Worm (Caenorhabditis elegans) whole organism, dauer: Measurements from ENCODE around the gene Y39A1A.20.
"Not testable (repeated sequence)": the region's sequence is repeated elsewhere in the genome, so short reads cannot be mapped to it uniquely, and the experiment has no call there.

Source experiments
- unc-62 ChIP-seq: sonication (generic microtip); optimal IDR thresholded peaks from 2 replicates; lab custom pipeline; 2017; ENCODE audit warnings: missing biosample characterization, missing genetic modification reagents, missing genetic modification characterization

Gene Y39A1A.20

DNA sequence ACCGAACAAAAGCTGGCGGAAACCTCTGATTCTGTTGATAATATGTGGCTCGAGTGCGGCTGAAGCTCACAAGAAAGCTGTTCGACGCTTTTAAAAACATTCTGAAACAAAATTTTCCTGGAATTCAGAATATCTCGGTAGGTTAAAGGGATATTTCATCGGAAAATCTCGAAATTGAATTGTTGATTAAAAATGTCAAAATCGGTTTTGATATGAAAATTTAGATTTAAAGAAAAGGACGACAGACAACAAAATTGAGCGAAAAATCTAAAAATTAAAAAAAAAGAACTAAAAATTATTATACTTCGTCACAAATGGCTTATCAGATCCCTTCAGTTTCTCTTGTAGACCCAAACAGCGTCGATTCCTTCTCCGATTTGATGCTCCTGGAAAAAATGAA is at the start of gene Y39A1A.20:
Gene Y39A1A.20 (minus strand): TSS at position 101 of the 400 bp plus-strand sequence.
- no peak for TF ChIP-seq unc-62

DNA sequence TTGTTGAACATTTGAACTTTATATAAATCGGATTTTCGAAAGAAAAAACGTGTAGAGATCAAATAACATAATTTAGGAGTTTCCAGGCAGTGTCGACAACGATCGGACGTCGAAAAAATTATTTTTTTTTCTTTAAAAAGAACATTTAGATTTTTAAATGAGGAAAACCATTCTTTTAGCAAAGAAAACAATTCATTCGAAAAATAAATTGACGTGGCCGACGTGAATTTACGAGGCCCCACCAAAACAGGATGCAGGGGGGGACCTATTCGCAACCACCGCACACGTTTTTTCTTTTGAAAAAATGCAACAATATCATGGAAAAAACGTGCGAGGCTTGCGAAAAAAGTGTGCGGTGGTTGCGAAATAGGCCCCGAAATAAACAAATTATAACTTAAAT is 49.7 kb upstream of the Y39A1A.20 start, which contains the start of gene enu-3.6:
Gene enu-3.6 (plus strand): TSS at position 392 of the 400 bp plus-strand sequence.
- not testable (repeated sequence) for TF ChIP-seq unc-62

DNA sequence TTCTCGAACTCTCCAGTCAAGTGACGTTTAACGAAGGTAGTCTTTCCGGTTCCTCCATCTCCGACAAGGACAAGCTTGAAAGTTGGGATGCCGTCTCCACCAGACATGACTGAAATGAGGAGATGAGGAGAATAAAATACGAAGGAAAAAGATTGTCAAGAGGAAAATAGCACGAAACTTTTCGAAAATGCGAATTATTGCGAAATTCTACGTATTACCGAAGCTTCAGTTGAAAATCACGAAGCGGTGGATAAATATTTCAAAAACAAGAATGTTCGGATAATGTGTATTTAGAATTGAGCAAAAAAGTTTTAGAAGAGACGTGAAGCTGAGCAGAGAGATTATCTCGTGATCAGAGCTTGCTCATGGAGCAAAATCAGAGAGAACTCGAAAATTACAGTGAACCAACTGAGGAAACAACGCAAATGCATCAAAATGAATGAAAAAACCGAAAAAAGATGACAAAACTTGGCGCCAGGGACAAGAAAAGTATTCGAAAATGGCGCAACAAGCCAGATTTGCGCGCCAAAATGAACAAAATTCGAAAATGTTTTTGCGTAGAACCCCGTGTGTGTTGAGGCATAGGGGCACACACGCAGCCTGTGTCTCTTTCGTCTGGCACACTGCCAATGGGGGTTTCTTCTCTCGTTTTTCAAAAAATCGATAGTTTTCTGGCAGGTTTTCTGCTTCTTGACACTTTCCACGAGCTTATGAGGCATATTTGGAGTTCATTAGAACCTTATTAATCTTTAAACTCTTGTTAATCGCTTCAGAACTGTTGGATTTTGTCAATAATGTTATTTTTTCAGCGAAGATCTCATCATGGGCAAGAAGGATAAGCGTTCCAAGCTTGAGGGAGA is 47.5 kb upstream of the Y39A1A.20 start, which contains the start of the genes ran-1 and dkc-1:
Gene ran-1 (minus strand): TSS at position 109 of the 860 bp plus-strand sequence.
Gene dkc-1 (plus strand): TSS at position 810 of the 860 bp plus-strand sequence.
- TF ChIP-seq unc-62 = no peak

DNA sequence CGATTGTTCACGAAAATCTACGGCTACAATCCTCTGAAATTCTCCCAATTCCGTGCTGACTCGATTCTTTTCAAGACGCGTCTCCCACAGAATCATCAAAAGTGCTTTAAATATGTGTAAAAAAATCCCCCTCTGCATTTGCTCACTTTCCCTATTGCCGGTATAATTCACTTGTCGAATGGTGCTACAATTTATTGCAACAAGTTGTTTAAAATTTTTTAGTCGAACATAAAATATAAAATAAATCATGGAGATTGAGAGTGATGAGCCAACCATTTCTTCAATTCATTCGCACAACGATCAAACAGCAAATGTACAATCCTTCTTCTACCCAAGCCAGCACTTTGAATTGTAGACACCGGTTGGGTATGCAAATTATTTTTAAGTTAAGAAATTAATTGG is 46.0 kb upstream of the Y39A1A.20 start:
- no peak for TF ChIP-seq unc-62

DNA sequence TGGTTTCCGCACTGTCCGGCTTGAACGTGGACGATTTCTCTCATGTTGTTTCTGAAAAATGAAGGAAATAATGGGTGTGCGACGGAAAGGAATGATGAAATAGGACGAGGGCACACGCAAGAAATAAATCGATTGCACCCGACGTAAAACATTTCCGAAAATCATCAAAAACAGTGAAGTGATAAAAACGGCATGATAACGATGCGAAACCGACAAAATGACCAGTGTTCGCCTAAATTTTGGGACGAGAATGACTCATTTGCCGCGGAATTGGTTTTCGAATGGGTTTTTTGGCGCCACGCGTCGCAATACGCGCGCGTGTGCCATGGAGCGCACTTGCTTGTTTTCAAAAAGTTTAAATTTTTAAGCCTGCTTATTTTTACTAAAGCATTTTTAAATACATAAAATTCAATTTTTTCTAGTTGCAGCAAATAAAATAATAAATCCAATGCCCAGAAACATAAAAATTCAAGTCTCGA is 42.1 kb upstream of the Y39A1A.20 start, which contains the start of the genes tbb-1 and rib-2:
Gene tbb-1 (minus strand): TSS at position 51 of the 479 bp plus-strand sequence.
Gene rib-2 (plus strand): TSS at position 429 of the 479 bp plus-strand sequence.
- TF ChIP-seq unc-62 = no peak

DNA sequence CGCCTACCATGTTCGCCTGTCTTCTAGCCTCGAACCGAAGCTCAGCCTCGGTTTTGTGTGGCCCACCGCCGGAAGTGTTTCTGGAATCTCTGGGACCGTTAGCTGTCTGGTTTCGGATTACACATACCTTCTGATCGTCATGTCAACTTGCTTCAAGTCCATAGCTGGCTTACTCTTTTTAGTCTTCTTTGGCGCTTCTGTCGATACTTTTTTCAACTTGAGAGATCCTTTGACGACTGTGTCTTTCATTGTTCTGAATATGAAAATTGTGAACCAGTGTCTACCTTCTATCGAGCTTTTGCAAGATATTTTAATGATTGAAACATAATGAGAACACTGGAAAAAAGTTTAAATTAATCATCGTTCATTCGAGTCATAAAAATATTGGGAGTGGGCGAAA is 40.2 kb upstream of the Y39A1A.20 start, which contains the start of gene K01G5.8:
Gene K01G5.8 (minus strand): TSS at position 255 of the 400 bp plus-strand sequence.
- TF ChIP-seq unc-62 = no peak

DNA sequence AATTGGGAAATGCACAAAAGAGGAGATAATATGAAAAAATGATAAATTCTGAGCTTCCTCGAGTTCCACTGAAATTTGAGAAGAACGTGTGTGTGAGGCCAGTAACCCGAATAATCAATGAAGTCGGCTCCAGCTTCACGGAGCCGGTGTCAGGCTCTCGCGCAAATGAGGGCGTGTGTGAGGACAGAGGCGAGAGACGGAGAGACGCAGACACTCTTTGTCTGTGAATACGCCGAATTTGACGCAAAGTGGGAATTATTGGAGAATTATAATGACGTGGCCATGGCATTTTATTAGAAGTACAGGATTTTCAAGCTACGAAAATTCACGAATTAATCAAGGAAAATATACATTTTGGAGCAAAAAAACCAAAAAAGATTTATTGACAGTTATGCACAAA is 39.5 kb upstream of the Y39A1A.20 start:
- no peak for TF ChIP-seq unc-62

DNA sequence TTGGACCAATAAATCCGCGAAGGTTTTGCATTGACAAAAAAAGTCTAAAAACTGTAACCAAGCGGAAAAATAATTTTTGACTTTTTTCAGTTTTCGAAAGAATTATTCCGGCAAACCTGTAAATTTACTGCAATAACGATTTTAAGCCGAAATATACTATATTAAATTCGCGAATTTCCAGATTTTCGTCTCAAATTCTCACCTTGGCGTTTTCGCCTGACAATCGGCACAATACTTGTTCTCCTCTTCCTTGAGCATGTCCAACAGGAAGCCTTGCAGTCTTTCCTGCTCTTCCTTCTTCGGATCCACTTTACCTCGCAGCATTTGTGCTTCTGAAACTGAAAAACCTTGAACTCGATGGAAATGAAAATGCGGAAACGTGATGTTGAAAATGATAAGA is 39.1 kb upstream of the Y39A1A.20 start, which contains the start of gene smap-1:
Gene smap-1 (minus strand): TSS at position 338 of the 400 bp plus-strand sequence.
- TF ChIP-seq unc-62 = no peak

DNA sequence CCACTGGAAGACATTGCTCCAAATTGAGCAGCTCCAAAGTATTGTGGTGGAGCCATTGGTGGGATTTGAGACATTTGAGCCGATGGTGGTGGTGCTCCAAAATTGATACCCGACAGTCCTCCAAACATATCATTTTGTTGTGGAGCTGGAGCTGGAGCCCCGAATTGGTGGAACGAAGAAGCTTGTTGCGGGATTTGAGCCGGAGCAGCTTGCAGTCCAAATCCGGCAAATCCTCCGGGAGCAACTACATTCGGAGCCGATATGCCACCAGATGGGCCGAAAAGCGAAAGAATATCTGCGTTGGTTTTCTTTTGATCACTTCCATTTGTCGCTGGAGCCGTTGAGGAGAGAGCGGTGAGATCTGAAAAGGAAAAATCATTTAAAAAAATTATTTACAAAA is 37.7 kb upstream of the Y39A1A.20 start:
- no peak for TF ChIP-seq unc-62

DNA sequence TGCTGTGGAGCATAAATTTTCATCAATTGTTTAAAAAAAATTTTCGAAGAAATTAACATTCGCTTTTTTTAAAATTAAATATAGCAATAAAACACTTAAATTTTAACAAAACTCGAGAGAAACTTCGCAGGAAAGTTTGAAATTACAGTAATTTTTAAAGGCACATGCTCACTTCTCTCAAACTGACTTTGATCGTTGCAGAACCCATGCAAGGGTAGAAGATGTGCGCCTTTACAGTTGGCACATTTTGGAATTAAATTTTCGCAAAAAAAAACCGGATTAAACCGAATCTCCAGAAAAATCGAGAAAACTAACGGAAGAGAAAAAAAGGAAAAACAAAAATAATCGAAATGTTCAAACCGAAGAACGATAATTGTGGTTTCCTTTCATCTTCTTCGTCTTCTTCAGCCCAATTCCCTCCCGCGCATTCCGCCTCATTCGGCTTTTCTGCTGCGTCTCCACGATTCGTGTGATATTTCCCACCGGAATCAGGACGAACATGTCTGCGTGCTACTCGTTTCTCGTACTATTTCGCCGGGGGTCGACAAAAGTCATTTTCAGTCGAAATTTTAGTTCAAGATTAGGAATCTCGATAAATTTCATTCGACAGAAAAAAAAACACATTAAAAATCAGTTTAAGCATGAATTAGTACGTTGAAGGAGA is 36.1 kb upstream of the Y39A1A.20 start:
- no peak for TF ChIP-seq unc-62

DNA sequence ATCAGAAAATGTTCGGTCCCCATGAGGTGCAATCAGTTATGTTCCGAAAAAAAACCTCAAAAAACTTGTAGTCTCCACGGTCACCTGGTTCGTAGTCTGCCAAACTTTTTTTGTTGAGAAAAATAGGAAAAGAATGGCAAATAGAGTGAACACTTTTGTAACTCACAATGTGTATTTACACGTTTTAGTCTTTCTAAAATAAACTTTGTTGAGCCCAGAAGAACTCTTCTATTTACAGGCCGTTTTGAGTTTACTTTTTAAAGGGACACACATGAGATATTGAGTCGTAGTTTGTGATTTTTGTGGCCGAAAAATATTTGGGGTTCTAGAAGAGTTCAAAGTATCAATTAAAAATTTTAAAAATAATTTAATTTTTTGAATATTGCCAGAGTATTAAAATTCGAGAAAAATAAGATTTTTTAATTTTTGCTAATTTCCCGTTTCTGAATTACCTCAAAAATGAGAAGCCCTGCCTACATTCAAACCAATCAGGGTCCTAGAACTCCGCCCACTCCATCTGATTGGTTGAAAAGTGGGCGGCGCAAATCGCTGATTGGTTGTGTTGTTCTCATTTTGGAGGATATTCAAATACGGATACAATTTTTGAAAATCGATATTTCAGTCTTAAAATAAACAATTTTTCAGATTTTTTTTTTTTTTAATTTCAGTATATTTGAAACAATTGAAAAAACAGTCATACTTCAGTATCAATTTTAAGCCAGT is 34.3 kb upstream of the Y39A1A.20 start:
- no peak for TF ChIP-seq unc-62

DNA sequence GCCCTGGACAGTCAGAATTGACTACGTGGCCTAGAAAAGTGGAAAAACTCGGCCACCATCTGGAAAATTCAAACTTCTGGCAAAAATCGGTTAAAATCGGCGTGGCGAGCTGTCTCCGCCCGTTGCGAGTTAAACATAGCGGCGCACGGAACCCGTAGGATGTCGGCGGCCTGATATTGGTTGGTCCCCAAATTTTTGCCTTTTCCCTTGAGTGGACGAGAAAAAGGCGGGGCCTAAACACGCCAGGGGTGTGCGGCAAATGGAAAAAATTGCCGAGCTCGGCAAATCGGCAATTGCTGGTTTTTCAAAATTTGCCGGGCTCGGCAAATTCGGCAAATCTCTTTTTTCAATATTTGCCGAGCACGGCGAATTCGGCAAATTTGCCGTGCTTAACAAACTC is 32.9 kb upstream of the Y39A1A.20 start:
- no peak for TF ChIP-seq unc-62

DNA sequence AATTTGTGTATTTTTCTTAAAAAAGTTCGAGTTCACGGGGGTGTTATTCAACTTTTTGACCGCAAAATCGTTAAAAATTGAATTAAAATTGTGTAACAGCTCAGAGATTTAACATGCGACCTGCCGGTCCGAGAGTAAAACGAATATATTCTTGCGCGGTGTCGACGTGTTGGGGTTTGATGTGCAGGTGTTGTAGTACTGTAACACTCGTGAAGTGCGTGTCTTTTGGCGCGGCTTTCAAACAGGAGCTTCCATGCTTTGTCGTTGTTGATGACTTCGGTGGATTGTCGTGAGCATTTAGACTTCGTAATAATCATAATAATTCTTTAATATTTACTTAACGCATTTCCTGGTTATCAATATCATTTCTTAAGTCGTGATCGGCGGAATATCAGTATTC is 30.1 kb upstream of the Y39A1A.20 start, which contains the start of gene tat-3:
Gene tat-3 (minus strand): TSS at position 196 of the 400 bp plus-strand sequence.
- no peak for TF ChIP-seq unc-62

DNA sequence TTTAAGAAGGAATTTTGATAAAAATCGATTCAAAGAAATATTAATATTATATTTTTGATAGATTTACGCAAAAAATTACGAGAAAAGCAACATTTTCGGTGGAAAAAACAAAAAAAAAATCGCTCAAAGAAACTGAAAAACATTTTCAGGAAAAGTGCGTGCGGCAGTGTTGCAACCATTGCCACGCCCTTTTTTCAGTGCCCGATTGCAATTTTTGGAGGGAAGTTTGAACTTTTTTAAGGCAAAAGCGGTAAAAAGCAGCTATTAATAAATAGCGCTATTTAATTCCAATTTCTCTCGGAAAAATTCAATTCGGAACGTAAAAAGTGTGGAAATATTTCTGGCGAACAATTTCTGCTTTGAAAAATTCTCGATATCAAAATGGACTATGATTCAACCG is 20.7 kb upstream of the Y39A1A.20 start:
- no peak for TF ChIP-seq unc-62

DNA sequence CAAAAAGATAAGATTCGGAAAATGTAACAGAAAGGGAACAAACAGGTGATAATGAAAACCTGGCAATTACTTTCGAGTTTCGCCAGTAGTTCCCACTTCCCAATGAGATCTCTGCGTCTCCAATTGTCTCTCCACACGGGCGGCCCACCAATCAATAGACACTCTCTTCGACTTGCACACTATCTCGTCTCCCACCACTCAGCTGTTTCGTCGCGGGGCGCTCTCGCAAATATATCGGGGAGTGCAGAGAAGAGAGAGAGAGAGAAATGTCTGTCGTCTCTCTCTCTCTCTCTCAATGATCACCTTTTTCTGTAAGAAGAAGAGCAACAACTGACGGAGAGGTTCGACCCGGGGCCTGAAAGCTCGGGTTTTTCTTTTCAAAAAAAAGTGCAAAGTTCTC is 19.8 kb upstream of the Y39A1A.20 start:
- TF ChIP-seq unc-62 = no peak

DNA sequence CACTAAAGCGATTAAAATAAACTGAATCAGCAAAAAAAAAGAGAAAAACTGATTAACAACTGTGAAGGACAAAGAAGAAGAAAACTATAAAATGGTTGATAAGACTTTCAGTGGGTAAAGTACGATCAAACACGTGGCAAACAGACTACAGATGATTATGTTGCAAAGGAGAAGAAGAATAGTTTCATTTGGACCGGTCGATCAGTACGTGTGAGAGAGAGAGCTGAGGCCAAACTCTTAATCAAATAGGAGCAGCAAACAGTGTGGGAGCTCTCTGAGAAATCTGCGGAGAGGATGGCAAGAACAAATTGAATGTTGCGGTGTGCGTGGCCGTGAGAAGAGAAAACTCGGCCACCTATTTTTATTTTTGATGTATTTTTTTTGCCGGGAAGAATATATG is 18.7 kb upstream of the Y39A1A.20 start:
- no peak for TF ChIP-seq unc-62
